Fruit fly (Drosophila melanogaster): ENCODE measurements around the gene Ddrgk1.

The Ddrgk1 gene

DNA sequence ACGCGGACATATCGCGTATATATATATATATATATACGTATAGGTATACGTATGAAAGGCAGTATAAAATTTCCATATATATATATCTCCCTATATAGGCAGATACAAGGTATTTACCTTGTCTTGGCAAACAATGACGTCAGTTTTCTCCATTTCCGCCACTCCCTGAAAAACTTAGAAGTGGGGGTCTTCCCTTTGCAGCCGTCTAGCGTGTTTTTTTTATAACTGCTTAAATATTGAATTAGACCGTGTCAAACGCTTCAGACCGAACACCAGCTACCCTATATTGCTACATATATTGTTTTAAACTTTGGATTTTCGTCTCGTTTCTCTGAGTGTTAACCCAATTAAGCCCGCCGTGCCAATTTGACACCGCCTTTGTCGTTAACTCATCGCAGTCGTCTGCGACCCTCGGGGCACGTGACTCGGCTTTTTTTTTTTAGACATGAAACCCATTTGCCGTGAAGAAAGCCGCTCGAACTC, 38.2 kb upstream of the Ddrgk1 start (continued):
- TF ChIP-seq B-H2 (GFP tag; optimal IDR thresholded peaks at IDR 0.05): no peak
- TF ChIP-seq Ets65A (GFP tag): peak; percentile 20
- TF ChIP-seq CG6254 (GFP tag; optimal IDR thresholded peaks at IDR 0.05): peak; percentile 32
- peak; percentile 11 for TF ChIP-seq CTCF (GFP tag; optimal IDR thresholded peaks at IDR 0.05)
- TF ChIP-seq slbo (GFP tag; IDR thresholded peaks at IDR 0.05): peak; percentile 25
- TF ChIP-seq CG12071 (GFP tag; optimal IDR thresholded peaks at IDR 0.05): peak; percentile 57
- peak; percentile 51; the same call in 2 of the 3 replicates for TF ChIP-seq dysf (GFP tag; IDR thresholded peaks at IDR 0.05)
- TF ChIP-seq sqz (GFP tag; optimal IDR thresholded peaks at IDR 0.05): peak; percentile 26
- TF ChIP-seq CG15011 (GFP tag; optimal IDR thresholded peaks at IDR 0.05): peak; percentile 31
- TF ChIP-seq Xbp1 (GFP tag; optimal IDR thresholded peaks at IDR 0.05): peak; percentile 13
- 0 out of 3 replicates have a peak, but pooled peaks have one; percentile 16 for TF ChIP-seq H15 (GFP tag; IDR thresholded peaks at IDR 0.05)
- no peak for TF ChIP-seq CG6272 (GFP tag; IDR thresholded peaks at IDR 0.05)
- TF ChIP-seq CG5953 (GFP tag; IDR thresholded peaks at IDR 0.05): no peak
- peak; percentile 47; the same call in 1 of the 2 replicates for TF ChIP-seq NFAT (GFP tag; IDR thresholded peaks at IDR 0.05)
- TF ChIP-seq CG16863 (GFP tag; optimal IDR thresholded peaks at IDR 0.05): no peak
- TF ChIP-seq CG2116 (GFP tag; optimal IDR thresholded peaks at IDR 0.05): peak; percentile 8
- 0 out of 3 replicates have a peak, but pooled peaks have one; percentile 14 for TF ChIP-seq gce (GFP tag; IDR thresholded peaks at IDR 0.05)
- TF ChIP-seq CG15696 (tag; optimal IDR thresholded peaks at IDR 0.05): peak; percentile 26
- no peak for TF ChIP-seq dan (GFP tag; IDR thresholded peaks at IDR 0.05)
- TF ChIP-seq CG11723 (GFP tag; optimal IDR thresholded peaks at IDR 0.05): peak; percentile 0
- peak; percentile 85 for TF ChIP-seq sens (GFP tag)
- peak; percentile 21 for TF ChIP-seq CG7839 (tag; optimal IDR thresholded peaks at IDR 0.05)
- TF ChIP-seq gem (tag; optimal IDR thresholded peaks at IDR 0.05): peak; percentile 33
- TF ChIP-seq pb (GFP tag; optimal IDR thresholded peaks at IDR 0.05): no peak
- no peak for TF ChIP-seq ssp (GFP tag; IDR thresholded peaks at IDR 0.05)
- TF ChIP-seq Sox100B (GFP tag; optimal IDR thresholded peaks at IDR 0.05): peak; percentile 35
- TF ChIP-seq sd (tag; optimal IDR thresholded peaks at IDR 0.05): peak; percentile 17
- peak; percentile 50 for TF ChIP-seq Meics (GFP tag; optimal IDR thresholded peaks at IDR 0.05)
- TF ChIP-seq zf30C (GFP tag; optimal IDR thresholded peaks at IDR 0.05): no peak
- TF ChIP-seq HLH4C (GFP tag; IDR thresholded peaks at IDR 0.05; ENCODE audit: partially characterized antibody): peak; percentile 50; the same call in 1 of the 3 replicates
- no peak for TF ChIP-seq Hr78 (GFP tag; optimal IDR thresholded peaks at IDR 0.05)
- no peak for TF ChIP-seq D (optimal IDR thresholded peaks at IDR 0.05)
- peak; percentile 17 for TF ChIP-seq D (GFP tag; optimal IDR thresholded peaks at IDR 0.05)
- TF ChIP-seq sisA (GFP tag; IDR thresholded peaks at IDR 0.05): peak; percentile 35; the same call in 1 of the 2 replicates
- no peak for TF ChIP-seq salm (tag; optimal IDR thresholded peaks at IDR 0.05)
- TF ChIP-seq HHEX (GFP tag; optimal IDR thresholded peaks at IDR 0.05): peak; percentile 37
- no peak for TF ChIP-seq z (GFP tag; IDR thresholded peaks at IDR 0.05)
- 0 out of 2 replicates have a peak, but pooled peaks have one; percentile 8 for TF ChIP-seq CG6689 (GFP tag; IDR thresholded peaks at IDR 0.05)
- TF ChIP-seq Lpt (GFP tag; optimal IDR thresholded peaks at IDR 0.05): no peak
- no peak for TF ChIP-seq Aef1 (GFP tag; IDR thresholded peaks at IDR 0.05)
- TF ChIP-seq CG17385 (GFP tag; optimal IDR thresholded peaks at IDR 0.05): peak; percentile 14
- TF ChIP-seq hkb (optimal IDR thresholded peaks at IDR 0.05): no peak
- peak; percentile 55; the same call in 1 of the 2 replicates for TF ChIP-seq hkb (GFP tag; IDR thresholded peaks at IDR 0.05)
- peak; percentile 11 for TF ChIP-seq CG15514 (GFP tag; optimal IDR thresholded peaks at IDR 0.05)
- TF ChIP-seq cwo (GFP tag; optimal IDR thresholded peaks at IDR 0.05): peak; percentile 67
- peak; percentile 49 for TF ChIP-seq CG3281 (GFP tag; optimal IDR thresholded peaks at IDR 0.05)
- TF ChIP-seq Usf (GFP tag; optimal IDR thresholded peaks at IDR 0.05): no peak
- TF ChIP-seq CG17328 (GFP tag; IDR thresholded peaks at IDR 0.05): peak; percentile 32; the same call in 1 of the 2 replicates
- TF ChIP-seq CG8388 (GFP tag; optimal IDR thresholded peaks at IDR 0.05): peak; percentile 14
- peak; percentile 21 for TF ChIP-seq CG15601 (tag; optimal IDR thresholded peaks at IDR 0.05)
- peak; percentile 62 for TF ChIP-seq CG14441 (GFP tag; IDR thresholded peaks at IDR 0.05)
